Fruit fly (Drosophila melanogaster) whole organism, embryonic: ENCODE results near the gene CG17108.

Experiments used
- Ada2b ChIP-seq: fragments of 200-800 bp; sonication (Bioruptor generic); IDR thresholded peaks from 2 replicates; pipeline ENCODE4 v1.3.6; 2022; ENCODE audit warnings: missing biosample characterization, missing genetic modification characterization
- Asciz ChIP-seq: fragments of 200-800 bp; sonication (Bioruptor generic); optimal IDR thresholded peaks from 2 replicates; lab custom pipeline; 2017; ENCODE audit warnings: missing biosample characterization, mild to moderate bottlenecking, missing genetic modification characterization, missing genetic modification reagents
- Blimp-1 ChIP-seq: fragments of 200-800 bp; sonication (Bioruptor generic); optimal IDR thresholded peaks from 3 replicates; lab custom pipeline; 2018; ENCODE audit warnings: missing biosample characterization, missing genetic modification characterization, mild to moderate bottlenecking, moderate library complexity, missing genetic modification reagents
- CG11456 ChIP-seq: fragments of 200-800 bp; sonication (Bioruptor generic); IDR thresholded peaks from 3 replicates; pipeline ENCODE4 v1.3.6; 2022; ENCODE audit warnings: missing biosample characterization, missing genetic modification characterization
- CG11695 ChIP-seq: fragments of 200-800 bp; sonication (Bioruptor generic); IDR thresholded peaks from 3 replicates; pipeline ENCODE4 v1.3.6; 2022; ENCODE audit warnings: missing biosample characterization, missing genetic modification characterization
- CG11696 ChIP-seq: fragments of 200-800 bp; sonication (Bioruptor generic); IDR thresholded peaks from 2 replicates; pipeline ENCODE4 v1.3.6; 2022; ENCODE audit warnings: missing biosample characterization, missing genetic modification characterization
- CG12219 ChIP-seq: fragments of 200-800 bp; sonication (Bioruptor generic); optimal IDR thresholded peaks from 3 replicates; lab custom pipeline; 2018; ENCODE audit warnings: missing biosample characterization, mild to moderate bottlenecking, missing genetic modification characterization
- CG14860 ChIP-seq: fragments of 200-800 bp; sonication (Bioruptor generic); IDR thresholded peaks from 3 replicates; pipeline ENCODE4 v1.3.6; 2022; ENCODE audit warnings: missing biosample characterization, missing genetic modification characterization; ENCODE audit not compliant: partially characterized antibody
- CG1832 ChIP-seq: fragments of 200-800 bp; sonication (Bioruptor generic); optimal IDR thresholded peaks from 2 replicates; lab custom pipeline; 2017; ENCODE audit warnings: missing biosample characterization, mild to moderate bottlenecking, missing genetic modification characterization, inconsistent platforms
- CG18619 ChIP-seq: fragments of 200-800 bp; sonication (Bioruptor generic); optimal IDR thresholded peaks from 3 replicates; lab custom pipeline; 2017; ENCODE audit warnings: missing biosample characterization, mild to moderate bottlenecking, missing genetic modification characterization
- CG2120 ChIP-seq: fragments of 200-800 bp; sonication (Bioruptor generic); optimal IDR thresholded peaks from 3 replicates; lab custom pipeline; 2016; ENCODE audit warnings: missing biosample characterization, missing genetic modification characterization
- CG30020 ChIP-seq: fragments of 200-800 bp; optimal IDR thresholded peaks from 2 replicates; lab custom pipeline; 2019; ENCODE audit warnings: missing biosample characterization, mild to moderate bottlenecking, missing genetic modification characterization, moderate library complexity
- CG30431 ChIP-seq: fragments of 200-800 bp; sonication (Bioruptor generic); optimal IDR thresholded peaks from 2 replicates; lab custom pipeline; 2017; ENCODE audit warnings: missing biosample characterization, missing genetic modification characterization
- CG3065 ChIP-seq: fragments of 200-800 bp; sonication (Bioruptor generic); optimal IDR thresholded peaks from 2 replicates; lab custom pipeline; 2016; ENCODE audit warnings: missing biosample characterization, missing genetic modification characterization
- CG33213 ChIP-seq: fragments of 200-800 bp; sonication (Bioruptor generic); optimal IDR thresholded peaks from 3 replicates; lab custom pipeline; 2016; ENCODE audit warnings: missing biosample characterization, missing genetic modification characterization
- CG34224 ChIP-seq: fragments of 200-800 bp; sonication (Bioruptor generic); IDR thresholded peaks from 3 replicates; pipeline ENCODE4 v1.3.6; 2022; ENCODE audit warnings: missing biosample characterization, missing genetic modification characterization; ENCODE audit not compliant: partially characterized antibody
- CG6654 ChIP-seq: fragments of 200-800 bp; sonication (Bioruptor generic); optimal IDR thresholded peaks from 2 replicates; lab custom pipeline; 2017; ENCODE audit warnings: missing biosample characterization, mild to moderate bottlenecking, missing genetic modification characterization
- CG6765 ChIP-seq: fragments of 200-800 bp; sonication (Bioruptor generic); optimal IDR thresholded peaks from 3 replicates; lab custom pipeline; 2017; ENCODE audit warnings: missing biosample characterization, mild to moderate bottlenecking, missing genetic modification characterization
- CG7556 ChIP-seq: fragments of 200-800 bp; sonication (Bioruptor generic); optimal IDR thresholded peaks from 2 replicates; lab custom pipeline; 2017; ENCODE audit warnings: missing biosample characterization, mild to moderate bottlenecking, missing genetic modification characterization
- CG7987 ChIP-seq: fragments of 200-800 bp; sonication (Bioruptor generic); optimal IDR thresholded peaks from 2 replicates; lab custom pipeline; 2018; ENCODE audit warnings: missing biosample characterization, mild to moderate bottlenecking, missing genetic modification characterization, moderate library complexity
- CG8944 ChIP-seq: fragments of 200-800 bp; sonication (Bioruptor generic); optimal IDR thresholded peaks from 3 replicates; lab custom pipeline; 2016; ENCODE audit warnings: missing biosample characterization, missing genetic modification characterization
- CrebB ChIP-seq: fragments of 200-800 bp; sonication (Bioruptor generic); optimal IDR thresholded peaks from 3 replicates; lab custom pipeline; 2018; ENCODE audit warnings: missing biosample characterization, mild to moderate bottlenecking, missing genetic modification characterization
- E2f1 ChIP-seq: fragments of 200-800 bp; sonication (Bioruptor generic); IDR thresholded peaks from 2 replicates; pipeline ENCODE4 v1.3.6; 2022; ENCODE audit warnings: missing biosample characterization, missing genetic modification characterization
- Gug ChIP-seq: fragments of 200-800 bp; sonication (Bioruptor generic); IDR thresholded peaks from 4 replicates; pipeline ENCODE4 v1.3.6; 2022; ENCODE audit warnings: missing biosample characterization, missing genetic modification characterization
- HHEX ChIP-seq: fragments of 200-800 bp; sonication (Bioruptor generic); optimal IDR thresholded peaks from 3 replicates; lab custom pipeline; 2017; ENCODE audit warnings: missing biosample characterization, mild to moderate bottlenecking, missing genetic modification characterization, missing genetic modification reagents
- Kr ChIP-seq: fragments of 200-800 bp; sonication (Bioruptor generic); optimal IDR thresholded peaks from 2 replicates; lab custom pipeline; 2017; ENCODE audit warnings: missing biosample characterization, mild to moderate bottlenecking, missing genetic modification characterization
- Mes4 ChIP-seq: fragments of 200-800 bp; sonication (Bioruptor generic); optimal IDR thresholded peaks from 2 replicates; lab custom pipeline; 2016; ENCODE audit warnings: missing biosample characterization, missing genetic modification characterization
- Oaz ChIP-seq: fragments of 200-800 bp; sonication (Bioruptor generic); IDR thresholded peaks from 2 replicates; pipeline ENCODE4 v1.3.6; 2022; ENCODE audit warnings: missing biosample characterization, missing genetic modification characterization
- Oli ChIP-seq: fragments of 200-800 bp; sonication (Bioruptor generic); optimal IDR thresholded peaks from 2 replicates; lab custom pipeline; 2018; ENCODE audit warnings: missing biosample characterization, mild to moderate bottlenecking, missing genetic modification characterization, moderate library complexity
- Opbp ChIP-seq: fragments of 200-800 bp; sonication (Bioruptor generic); IDR thresholded peaks from 3 replicates; pipeline ENCODE4 v1.3.6; 2022; ENCODE audit warnings: missing biosample characterization, missing genetic modification characterization; ENCODE audit not compliant: partially characterized antibody
- Optix ChIP-seq: fragments of 200-800 bp; sonication (Bioruptor generic); IDR thresholded peaks from 3 replicates; pipeline ENCODE4 v1.3.6; 2022; ENCODE audit warnings: missing biosample characterization, missing genetic modification characterization
- TFAM ChIP-seq: fragments of 200-800 bp; sonication (Bioruptor generic); optimal IDR thresholded peaks from 2 replicates; lab custom pipeline; 2017; ENCODE audit warnings: missing biosample characterization, missing genetic modification characterization, inconsistent platforms
- Trl ChIP-seq, 3 experiments: fragments of >200 bp in 2 of 3; fragments of 200-800 bp in 1 of 3; sonication (Bioruptor generic) in 1 of 3; optimal IDR thresholded peaks; 2 replicates in 1 of 3; 3 replicates in 2 of 3; lab custom pipeline; 2016 to 2017; ENCODE audit warnings: missing biosample characterization in 1 of 3, missing genetic modification characterization in 1 of 3
- dmrt11E ChIP-seq: fragments of 200-800 bp; sonication (Bioruptor generic); optimal IDR thresholded peaks from 3 replicates; lab custom pipeline; 2018; ENCODE audit warnings: missing biosample characterization, mild to moderate bottlenecking, missing genetic modification characterization, moderate library complexity
- dysf ChIP-seq: fragments of 200-800 bp; sonication (Bioruptor generic); IDR thresholded peaks from 3 replicates; pipeline ENCODE4 v1.3.6; 2022; ENCODE audit warnings: missing biosample characterization, missing genetic modification characterization
- fru ChIP-seq: fragments of >200 bp; optimal IDR thresholded peaks from 2 replicates; lab custom pipeline; 2017
- gt ChIP-seq: fragments of 200-800 bp; sonication (Bioruptor generic); IDR thresholded peaks from 2 replicates; pipeline ENCODE4 v1.3.6; 2022; ENCODE audit warnings: missing biosample characterization, missing genetic modification characterization
- insv ChIP-seq, 2 experiments: fragments of 200-800 bp; sonication (Bioruptor generic); optimal IDR thresholded peaks; 3 replicates each; lab custom pipeline; 2016 to 2018; ENCODE audit warnings: missing biosample characterization in 2 of 2, missing genetic modification characterization in 2 of 2
- jumu ChIP-seq: fragments of 200-800 bp; sonication (Bioruptor generic); optimal IDR thresholded peaks from 3 replicates; lab custom pipeline; 2016; ENCODE audit warnings: missing biosample characterization, missing genetic modification characterization
- kni ChIP-seq: fragments of 200-800 bp; sonication (Bioruptor generic); optimal IDR thresholded peaks from 3 replicates; lab custom pipeline; 2017; ENCODE audit warnings: mild to moderate bottlenecking, missing biosample characterization, missing genetic modification reagents, missing genetic modification characterization
- lbe ChIP-seq: fragments of 200-800 bp; sonication (Bioruptor generic); optimal IDR thresholded peaks from 2 replicates; lab custom pipeline; 2016; ENCODE audit warnings: missing biosample characterization, mild to moderate bottlenecking, missing genetic modification characterization
- lov ChIP-seq, 2 experiments: fragments of 200-800 bp in 1 of 2; fragments of >200 bp in 1 of 2; sonication (Bioruptor generic) in 1 of 2; IDR thresholded peaks in 1 of 2; optimal IDR thresholded peaks in 1 of 2; 2 replicates in 1 of 2; 3 replicates in 1 of 2; pipeline versions ENCODE4 v1.3.6 to Lab custom; 2017 to 2022; ENCODE audit warnings: missing biosample characterization in 1 of 2, missing genetic modification characterization in 1 of 2
- nau ChIP-seq: fragments of 200-800 bp; sonication (Bioruptor generic); optimal IDR thresholded peaks from 3 replicates; lab custom pipeline; 2017; ENCODE audit warnings: missing biosample characterization, mild to moderate bottlenecking, missing genetic modification characterization, missing genetic modification reagents
- peb ChIP-seq: fragments of 200-800 bp; sonication (Bioruptor generic); IDR thresholded peaks from 2 replicates; pipeline ENCODE4 v1.3.6; 2022; ENCODE audit warnings: missing biosample characterization, missing genetic modification characterization
- pfk ChIP-seq: fragments of 200-800 bp; sonication (Bioruptor generic); optimal IDR thresholded peaks from 2 replicates; lab custom pipeline; 2018; ENCODE audit warnings: missing biosample characterization, mild to moderate bottlenecking, missing genetic modification characterization, moderate library complexity
- sc ChIP-seq, 3 experiments: fragments of >200 bp in 2 of 3; fragments of 200-800 bp in 1 of 3; sonication (Bioruptor generic) in 1 of 3; optimal IDR thresholded peaks; 2 replicates in 2 of 3; 3 replicates in 1 of 3; lab custom pipeline; 2017; ENCODE audit warnings: mild to moderate bottlenecking in 1 of 3, missing biosample characterization in 1 of 3, missing genetic modification characterization in 1 of 3, missing genetic modification reagents in 1 of 3
- sens ChIP-seq: fragments of 200-800 bp; sonication (Bioruptor generic); peaks from one replicate; lab custom pipeline; 2016; ENCODE audit warnings: missing biosample characterization, missing genetic modification characterization
- trem ChIP-seq: fragments of 200-800 bp; optimal IDR thresholded peaks from 3 replicates; lab custom pipeline; 2019; ENCODE audit warnings: missing biosample characterization, mild to moderate bottlenecking, missing genetic modification characterization, moderate library complexity
- wor ChIP-seq: fragments of 200-800 bp; sonication (Bioruptor generic); IDR thresholded peaks from 2 replicates; pipeline ENCODE4 v1.3.6; 2022; ENCODE audit warnings: missing biosample characterization, missing genetic modification characterization

CG17108 gene

DNA sequence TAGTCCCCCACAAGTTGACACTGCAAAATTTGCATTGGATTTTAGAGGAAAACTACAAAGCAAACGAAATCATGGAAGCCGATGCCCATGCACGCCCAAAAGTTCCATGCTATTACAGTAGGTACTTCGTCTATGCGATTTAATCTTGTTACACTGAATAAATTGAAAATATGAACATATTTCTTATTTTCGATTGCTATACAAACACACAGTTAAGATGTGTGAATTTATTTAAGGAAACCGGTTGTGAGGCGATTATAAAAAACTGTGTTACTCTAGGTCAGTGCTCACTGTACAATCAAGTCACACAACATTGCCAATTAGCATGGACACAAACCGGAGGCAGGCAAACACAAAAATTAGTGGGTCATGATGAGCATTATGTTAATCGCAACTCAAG, 28.3 kb downstream of the CG17108 start (continued):
- TF ChIP-seq wor (GFP tag; lab: Robert Waterston, UW) (peak; percentile 25; the same call in 1 of the 2 replicates), CG34224 (GFP tag; lab: Robert Waterston, UW) (no peak), kni (GFP tag; lab: Kevin White, UChicago) (no peak), CG3065 (GFP tag; lab: Kevin White, UChicago) (peak; percentile 23), fru (lab: Kevin White, UChicago) (no peak), jumu (peak; percentile 64), CG2120 (GFP tag; lab: Kevin White, UChicago) (peak; percentile 80), Trl (optimal IDR thresholded peaks at IDR 0.05; lab: Kevin White, UChicago) (no peak), Trl (GFP tag; optimal IDR thresholded peaks at IDR 0.05; lab: Kevin White, UChicago) (peak; percentile 79), CG1832 (GFP tag; lab: Kevin White, UChicago) (no peak), insv (GFP tag; optimal IDR thresholded peaks at IDR 0.05; lab: Kevin White, UChicago) (no peak), sc (optimal IDR thresholded peaks at IDR 0.05; lab: Kevin White, UChicago) (no peak), sc (GFP tag; optimal IDR thresholded peaks at IDR 0.05; lab: Kevin White, UChicago) (no peak), CG18619 (GFP tag; lab: Kevin White, UChicago) (peak; percentile 56), TFAM (no peak), CG6765 (GFP tag; lab: Kevin White, UChicago) (no peak), lov (optimal IDR thresholded peaks at IDR 0.05; lab: Kevin White, UChicago) (no peak), lov (GFP tag; IDR thresholded peaks at IDR 0.05; lab: Robert Waterston, UW) (0 out of 3 replicates have a peak, but pooled peaks have one; percentile 50), nau (GFP tag; lab: Kevin White, UChicago) (peak; percentile 43), dmrt11E (tag; lab: Kevin White, UChicago) (peak; percentile 50), Oaz (GFP tag; lab: Robert Waterston, UW) (peak; percentile 81), lbe (no peak), Blimp-1 (GFP tag; lab: Kevin White, UChicago) (peak; percentile 61), CG33213 (GFP tag; lab: Kevin White, UChicago) (peak; percentile 36), peb (GFP tag; lab: Robert Waterston, UW) (peak; percentile 58; the same call in 1 of the 2 replicates), CG11695 (GFP tag; lab: Robert Waterston, UW) (peak; percentile 86), CG8944 (GFP tag; lab: Kevin White, UChicago) (peak; percentile 80), Kr (GFP tag; lab: Kevin White, UChicago) (no peak), CG12219 (GFP tag; lab: Kevin White, UChicago) (peak; percentile 78), trem (tag; lab: Kevin White, UChicago) (peak; percentile 5), Asciz (GFP tag; lab: Kevin White, UChicago) (peak; percentile 62), CG7556 (GFP tag; lab: Kevin White, UChicago) (peak; percentile 55), CG30020 (tag; lab: Kevin White, UChicago) (no peak), HHEX (GFP tag; lab: Kevin White, UChicago) (peak; percentile 68), pfk (GFP tag; lab: Kevin White, UChicago) (no peak), CG30431 (peak; percentile 21), CG11696 (GFP tag; lab: Robert Waterston, UW) (peak; percentile 76), CrebB (peak; percentile 39), Gug (GFP tag; lab: Robert Waterston, UW) (peak; percentile 82), Optix (peak; percentile 73), CG11456 (GFP tag; lab: Robert Waterston, UW) (peak; percentile 84; the same call in 2 of the 3 replicates), sens (GFP tag; lab: Kevin White, UChicago) (peak; percentile 94), dysf (peak; percentile 92), CG14860 (no peak), Opbp (GFP tag; lab: Robert Waterston, UW) (no peak), Mes4 (GFP tag; lab: Kevin White, UChicago) (peak; percentile 66), Oli (tag; lab: Kevin White, UChicago) (peak; percentile 84), E2f1 (GFP tag; lab: Robert Waterston, UW) (peak; percentile 87), CG6654 (peak; percentile 33), CG7987 (GFP tag; lab: Kevin White, UChicago) (peak; percentile 57), gt (GFP tag; lab: Robert Waterston, UW) (no peak), Ada2b (GFP tag; lab: Robert Waterston, UW) (peak; percentile 92)
